Fruit fly (Drosophila melanogaster) whole organism, embryonic: ENCODE data around the gene Pebp1.

ENCODE experiments used
- Atf6 ChIP-seq: fragments of 200-800 bp; sonication (Bioruptor generic); IDR thresholded peaks from 2 replicates; pipeline ENCODE4 v1.3.6; 2022; ENCODE audit warnings: missing biosample characterization, missing genetic modification characterization
- B-H1 ChIP-seq: fragments of 200-800 bp; sonication (Bioruptor generic); IDR thresholded peaks from 3 replicates; pipeline ENCODE4 v1.3.6; 2022; ENCODE audit warnings: missing biosample characterization, missing genetic modification characterization
- CG11560 ChIP-seq: fragments of 200-800 bp; sonication (Bioruptor generic); IDR thresholded peaks from 3 replicates; pipeline ENCODE4 v1.3.6; 2022; ENCODE audit warnings: missing biosample characterization, missing genetic modification characterization
- CG11695 ChIP-seq: fragments of 200-800 bp; sonication (Bioruptor generic); IDR thresholded peaks from 3 replicates; pipeline ENCODE4 v1.3.6; 2022; ENCODE audit warnings: missing biosample characterization, missing genetic modification characterization
- CG12155 ChIP-seq: fragments of 200-800 bp; sonication (Bioruptor generic); optimal IDR thresholded peaks from 3 replicates; lab custom pipeline; 2016; ENCODE audit warnings: missing biosample characterization, missing genetic modification characterization
- CG12659 ChIP-seq: fragments of 200-800 bp; sonication (Bioruptor generic); optimal IDR thresholded peaks from 3 replicates; lab custom pipeline; 2017; ENCODE audit warnings: mild to moderate bottlenecking, missing biosample characterization, missing genetic modification reagents, missing genetic modification characterization
- CG12744 ChIP-seq: fragments of 200-800 bp; sonication (Bioruptor generic); optimal IDR thresholded peaks from 2 replicates; lab custom pipeline; 2016; ENCODE audit warnings: missing biosample characterization, missing genetic modification characterization
- CG13296 ChIP-seq: fragments of 200-800 bp; sonication (Bioruptor generic); optimal IDR thresholded peaks from 3 replicates; lab custom pipeline; 2018; ENCODE audit warnings: missing biosample characterization, mild to moderate bottlenecking, missing genetic modification characterization
- CG13775 ChIP-seq: fragments of 200-800 bp; sonication (Bioruptor generic); optimal IDR thresholded peaks from 3 replicates; lab custom pipeline; 2017; ENCODE audit warnings: missing biosample characterization, mild to moderate bottlenecking, missing genetic modification characterization
- CG1602 ChIP-seq: fragments of 200-800 bp; sonication (Bioruptor generic); optimal IDR thresholded peaks from 3 replicates; lab custom pipeline; 2016; ENCODE audit warnings: missing biosample characterization, missing genetic modification characterization
- CG1647 ChIP-seq: fragments of 200-800 bp; sonication (Bioruptor generic); optimal IDR thresholded peaks from 3 replicates; lab custom pipeline; 2016; ENCODE audit warnings: missing biosample characterization, missing genetic modification characterization
- CG33213 ChIP-seq: fragments of 200-800 bp; sonication (Bioruptor generic); optimal IDR thresholded peaks from 3 replicates; lab custom pipeline; 2016; ENCODE audit warnings: missing biosample characterization, missing genetic modification characterization
- CG4820 ChIP-seq: fragments of 200-800 bp; sonication (Bioruptor generic); optimal IDR thresholded peaks from 3 replicates; lab custom pipeline; 2016; ENCODE audit warnings: missing biosample characterization, missing genetic modification characterization
- CG6813 ChIP-seq: fragments of 200-800 bp; sonication (Bioruptor generic); optimal IDR thresholded peaks from 2 replicates; lab custom pipeline; 2017; ENCODE audit warnings: missing biosample characterization, missing genetic modification characterization, mild to moderate bottlenecking, moderate library complexity, missing genetic modification reagents
- CG6854 ChIP-seq: fragments of 200-800 bp; sonication (Bioruptor generic); optimal IDR thresholded peaks from 3 replicates; lab custom pipeline; 2017; ENCODE audit warnings: missing biosample characterization, mild to moderate bottlenecking, missing genetic modification characterization
- CG9437 ChIP-seq: fragments of 200-800 bp; sonication (Bioruptor generic); optimal IDR thresholded peaks from 2 replicates; lab custom pipeline; 2018; ENCODE audit warnings: missing biosample characterization, mild to moderate bottlenecking, missing genetic modification characterization
- CG9727 ChIP-seq: fragments of 200-800 bp; sonication (Bioruptor generic); optimal IDR thresholded peaks from 3 replicates; lab custom pipeline; 2017; ENCODE audit warnings: missing biosample characterization, mild to moderate bottlenecking, missing genetic modification characterization
- CG9817 ChIP-seq: fragments of 200-800 bp; sonication (Bioruptor generic); optimal IDR thresholded peaks from 2 replicates; lab custom pipeline; 2018; ENCODE audit warnings: missing biosample characterization, mild to moderate bottlenecking, missing genetic modification characterization, moderate library complexity
- CG9932 ChIP-seq: fragments of 200-800 bp; sonication (Bioruptor generic); IDR thresholded peaks from 2 replicates; pipeline ENCODE4 v1.3.6; 2022; ENCODE audit warnings: missing biosample characterization, missing genetic modification characterization
- CrebB ChIP-seq: fragments of 200-800 bp; sonication (Bioruptor generic); optimal IDR thresholded peaks from 3 replicates; lab custom pipeline; 2018; ENCODE audit warnings: missing biosample characterization, mild to moderate bottlenecking, missing genetic modification characterization
- Dp ChIP-seq: fragments of 200-800 bp; sonication (Bioruptor generic); optimal IDR thresholded peaks from 2 replicates; lab custom pipeline; 2018; ENCODE audit warnings: missing biosample characterization, mild to moderate bottlenecking, missing genetic modification characterization, moderate library complexity
- Dref ChIP-seq: fragments of 200-800 bp; sonication (Bioruptor generic); IDR thresholded peaks from 2 replicates; pipeline ENCODE4 v1.3.6; 2022; ENCODE audit warnings: missing biosample characterization, missing genetic modification characterization
- Drgx ChIP-seq: fragments of 200-800 bp; sonication (Bioruptor generic); IDR thresholded peaks from 2 replicates; pipeline ENCODE4 v1.3.6; 2022; ENCODE audit warnings: missing biosample characterization, missing genetic modification characterization
- E2f1 ChIP-seq: fragments of 200-800 bp; sonication (Bioruptor generic); IDR thresholded peaks from 2 replicates; pipeline ENCODE4 v1.3.6; 2022; ENCODE audit warnings: missing biosample characterization, missing genetic modification characterization
- E2f2 ChIP-seq: fragments of 200-800 bp; sonication (Bioruptor generic); IDR thresholded peaks from 2 replicates; pipeline ENCODE4 v1.3.6; 2022; ENCODE audit warnings: missing biosample characterization, missing genetic modification characterization
- HLH3B ChIP-seq: fragments of 200-800 bp; sonication (Bioruptor generic); IDR thresholded peaks from 2 replicates; pipeline ENCODE4 v1.3.6; 2022; ENCODE audit warnings: missing biosample characterization, missing genetic modification characterization
- HLH54F ChIP-seq: fragments of 200-800 bp; sonication (Bioruptor generic); optimal IDR thresholded peaks from 3 replicates; lab custom pipeline; 2016; ENCODE audit warnings: missing biosample characterization, missing genetic modification characterization
- Hmr ChIP-seq: fragments of 200-800 bp; sonication (Bioruptor generic); optimal IDR thresholded peaks from 3 replicates; lab custom pipeline; 2017; ENCODE audit warnings: mild to moderate bottlenecking, missing biosample characterization, missing genetic modification reagents, missing genetic modification characterization
- Mad ChIP-seq: fragments of 200-800 bp; sonication (Bioruptor generic); optimal IDR thresholded peaks from 2 replicates; lab custom pipeline; 2016; ENCODE audit warnings: missing biosample characterization, missing genetic modification characterization
- Ravus ChIP-seq: fragments of 200-800 bp; sonication (Bioruptor generic); IDR thresholded peaks from 2 replicates; pipeline ENCODE4 v1.3.6; 2022; ENCODE audit warnings: missing biosample characterization, missing genetic modification characterization
- Usf ChIP-seq: fragments of 200-800 bp; sonication (Bioruptor generic); optimal IDR thresholded peaks from 2 replicates; lab custom pipeline; 2017; ENCODE audit warnings: missing genotype, missing biosample characterization, missing genetic modification characterization
- az2 ChIP-seq: fragments of 200-800 bp; sonication (Bioruptor generic); optimal IDR thresholded peaks from 3 replicates; lab custom pipeline; 2016; ENCODE audit warnings: missing biosample characterization, missing genetic modification characterization
- chm ChIP-seq: fragments of 200-800 bp; sonication (Bioruptor generic); IDR thresholded peaks from 2 replicates; pipeline ENCODE4 v1.3.6; 2022; ENCODE audit warnings: missing biosample characterization, missing genetic modification characterization
- ci ChIP-seq: fragments of 200-800 bp; sonication (Bioruptor generic); IDR thresholded peaks from 3 replicates; pipeline ENCODE4 v1.3.6; 2022; ENCODE audit warnings: missing biosample characterization, missing genetic modification characterization
- croc ChIP-seq: fragments of 200-800 bp; sonication (Bioruptor generic); conservative IDR thresholded peaks from 3 replicates; pipeline ENCODE4 v1.3.6; 2022; ENCODE audit warnings: missing biosample characterization, missing genetic modification characterization
- dmrt11E ChIP-seq: fragments of 200-800 bp; sonication (Bioruptor generic); optimal IDR thresholded peaks from 3 replicates; lab custom pipeline; 2018; ENCODE audit warnings: missing biosample characterization, mild to moderate bottlenecking, missing genetic modification characterization, moderate library complexity
- eve ChIP-seq, 2 experiments: fragments of >200 bp; optimal IDR thresholded peaks; 2 replicates each; lab custom pipeline; 2017; ENCODE audit warnings: missing biosample characterization in 2 of 2, missing genetic modification characterization in 2 of 2
- gcm ChIP-seq: fragments of 200-800 bp; sonication (Bioruptor generic); optimal IDR thresholded peaks from 2 replicates; lab custom pipeline; 2019; ENCODE audit warnings: missing biosample characterization, mild to moderate bottlenecking, missing genetic modification characterization, moderate library complexity
- grau ChIP-seq: fragments of 200-800 bp; optimal IDR thresholded peaks from 3 replicates; lab custom pipeline; 2019; ENCODE audit warnings: missing biosample characterization, mild to moderate bottlenecking, missing genetic modification characterization, moderate library complexity
- ken ChIP-seq: fragments of 200-800 bp; sonication (Bioruptor generic); IDR thresholded peaks from 3 replicates; pipeline ENCODE4 v1.3.6; 2022; ENCODE audit warnings: missing biosample characterization, missing genetic modification characterization
- luna ChIP-seq: fragments of 200-800 bp; sonication (Bioruptor generic); optimal IDR thresholded peaks from 2 replicates; lab custom pipeline; 2016; ENCODE audit warnings: missing biosample characterization, missing genetic modification characterization
- mirr ChIP-seq: fragments of 200-800 bp; sonication (Bioruptor generic); optimal IDR thresholded peaks from 3 replicates; lab custom pipeline; 2018; ENCODE audit warnings: missing biosample characterization, mild to moderate bottlenecking, missing genetic modification characterization
- nerfin-1 ChIP-seq: fragments of 200-800 bp; sonication (Bioruptor generic); optimal IDR thresholded peaks from 3 replicates; lab custom pipeline; 2019; ENCODE audit warnings: missing biosample characterization, mild to moderate bottlenecking, missing genetic modification characterization, moderate library complexity
- pan ChIP-seq, 4 experiments: fragments of >200 bp in 3 of 4; fragments of 200-800 bp in 1 of 4; sonication (Bioruptor generic) in 1 of 4; optimal IDR thresholded peaks in 3 of 4; IDR thresholded peaks in 1 of 4; 2 replicates each; pipeline versions ENCODE4 v1.3.6 to Lab custom; 2017 to 2022; ENCODE audit warnings: missing biosample characterization in 2 of 4, missing genetic modification characterization in 2 of 4, mixed read lengths in 1 of 4
- pita ChIP-seq: fragments of 200-800 bp; sonication (Bioruptor generic); optimal IDR thresholded peaks from 2 replicates; lab custom pipeline; 2017; ENCODE audit warnings: missing biosample characterization, mild to moderate bottlenecking, missing genetic modification characterization
- psq ChIP-seq: fragments of 200-800 bp; sonication (Bioruptor generic); optimal IDR thresholded peaks from 2 replicates; lab custom pipeline; 2017; ENCODE audit warnings: missing biosample characterization, missing genetic modification characterization
- pum ChIP-seq: fragments of 200-800 bp; sonication (Bioruptor generic); optimal IDR thresholded peaks from 2 replicates; lab custom pipeline; 2016; ENCODE audit warnings: missing biosample characterization, missing genetic modification characterization
- repo ChIP-seq: fragments of 200-800 bp; sonication (Bioruptor generic); optimal IDR thresholded peaks from 2 replicates; lab custom pipeline; 2016; ENCODE audit warnings: missing biosample characterization, missing genetic modification characterization
- slbo ChIP-seq: fragments of 200-800 bp; sonication (Bioruptor generic); IDR thresholded peaks from 2 replicates; pipeline ENCODE4 v1.3.6; 2022; ENCODE audit warnings: missing biosample characterization, missing genetic modification characterization
- sug ChIP-seq: fragments of 200-800 bp; optimal IDR thresholded peaks from 2 replicates; lab custom pipeline; 2019; ENCODE audit warnings: missing biosample characterization, mild to moderate bottlenecking, missing genetic modification characterization, moderate library complexity
- vvl ChIP-seq: fragments of 200-800 bp; sonication (Bioruptor generic); IDR thresholded peaks from 2 replicates; pipeline ENCODE4 v1.3.6; 2022; ENCODE audit warnings: missing biosample characterization, missing genetic modification characterization

The Pebp1 gene

dm6 chr3R:22421618-22422017 is 44.2 kb upstream of the Pebp1 start (continued):
- peak; percentile 27 for TF ChIP-seq HLH54F (GFP tag; lab: Kevin White, UChicago)
- no peak for TF ChIP-seq CG1647
- peak; percentile 56 for TF ChIP-seq Hmr
- peak; percentile 51 for TF ChIP-seq repo (GFP tag; lab: Kevin White, UChicago)
- no peak for TF ChIP-seq nerfin-1 (tag; lab: Kevin White, UChicago)
- TF ChIP-seq Dref (GFP tag; lab: Robert Waterston, UW): no peak
- peak; percentile 56 for TF ChIP-seq az2 (GFP tag; lab: Kevin White, UChicago)
- peak; percentile 70; the same call in 2 of the 3 replicates for TF ChIP-seq ken
- TF ChIP-seq croc (GFP tag; lab: Robert Waterston, UW): peak; percentile 32; the same call in 2 of the 3 replicates
- TF ChIP-seq B-H1 (GFP tag; lab: Robert Waterston, UW): peak; percentile 47
- TF ChIP-seq CG11560 (tag; lab: Robert Waterston, UW): peak; percentile 65; the same call in 2 of the 3 replicates
- TF ChIP-seq Ravus (GFP tag; lab: Robert Waterston, UW): peak; percentile 43
- TF ChIP-seq gcm (GFP tag; lab: Kevin White, UChicago): peak; percentile 4
- no peak for TF ChIP-seq Mad (GFP tag; lab: Kevin White, UChicago)
- peak; percentile 48 for TF ChIP-seq CG6813 (GFP tag; lab: Kevin White, UChicago)
- no peak for TF ChIP-seq eve (GFP tag; optimal IDR thresholded peaks at IDR 0.05; lab: Kevin White, UChicago)
- peak; percentile 37 for TF ChIP-seq luna (GFP tag; lab: Kevin White, UChicago)
- TF ChIP-seq sug (tag; lab: Kevin White, UChicago): peak; percentile 26
- no peak for TF ChIP-seq pan (optimal IDR thresholded peaks at IDR 0.05; lab: Kevin White, UChicago)
- peak in 1 of 2 experiments; percentile 86 for TF ChIP-seq pan (GFP tag; optimal IDR thresholded peaks at IDR 0.05 in 1 of 2, IDR thresholded peaks at IDR 0.05 in 1 of 2)
- TF ChIP-seq CG1602 (GFP tag; lab: Kevin White, UChicago): peak; percentile 14
- peak; percentile 59 for TF ChIP-seq CG9727 (GFP tag; lab: Kevin White, UChicago)
- peak; percentile 80 for TF ChIP-seq ci (GFP tag; lab: Robert Waterston, UW)
- peak; percentile 43 for TF ChIP-seq CG13775 (GFP tag; lab: Kevin White, UChicago)
- no peak for TF ChIP-seq CG33213 (GFP tag; lab: Kevin White, UChicago)
- 0 out of 2 replicates have a peak, but pooled peaks have one; percentile 11 for TF ChIP-seq chm (GFP tag; lab: Robert Waterston, UW)
- TF ChIP-seq CG12744: peak; percentile 10
- peak; percentile 80 for TF ChIP-seq Atf6 (GFP tag; lab: Robert Waterston, UW)
- no peak for TF ChIP-seq CrebB (tag; lab: Kevin White, UChicago)
- TF ChIP-seq dmrt11E (tag; lab: Kevin White, UChicago): peak; percentile 41
- peak; percentile 26 for TF ChIP-seq pum (GFP tag; lab: Kevin White, UChicago)
- peak; percentile 36 for TF ChIP-seq E2f2 (GFP tag; lab: Robert Waterston, UW)
- no peak for TF ChIP-seq CG9437
- peak; percentile 89 for TF ChIP-seq grau (tag; lab: Kevin White, UChicago)
- TF ChIP-seq CG12155 (GFP tag; lab: Kevin White, UChicago): peak; percentile 61
- TF ChIP-seq HLH3B (GFP tag; lab: Robert Waterston, UW): peak; percentile 64; the same call in 1 of the 2 replicates
- TF ChIP-seq E2f1 (GFP tag; lab: Robert Waterston, UW): peak; percentile 80
- no peak for TF ChIP-seq mirr (GFP tag; lab: Kevin White, UChicago)
- peak; percentile 90 for TF ChIP-seq vvl (GFP tag; lab: Robert Waterston, UW)
- TF ChIP-seq Dp (GFP tag; lab: Kevin White, UChicago): no peak
- TF ChIP-seq CG12659 (GFP tag; lab: Kevin White, UChicago): peak; percentile 44
- TF ChIP-seq psq (GFP tag; lab: Kevin White, UChicago): no peak
- peak; percentile 89 for TF ChIP-seq slbo (GFP tag; lab: Robert Waterston, UW)
- TF ChIP-seq CG13296: peak; percentile 63
- TF ChIP-seq CG11695: peak; percentile 69
- TF ChIP-seq CG6854 (GFP tag; lab: Kevin White, UChicago): peak; percentile 29
- TF ChIP-seq Usf: no peak
- peak; percentile 75 for TF ChIP-seq CG9817
- peak; percentile 78 for TF ChIP-seq Drgx (GFP tag; lab: Robert Waterston, UW)
- peak; percentile 77 for TF ChIP-seq CG9932 (GFP tag; lab: Robert Waterston, UW)
- no peak for TF ChIP-seq pita (GFP tag; lab: Kevin White, UChicago)
- peak; percentile 26 for TF ChIP-seq CG4820 (GFP tag; lab: Kevin White, UChicago)
